Worm (Caenorhabditis elegans): ENCODE data around the gene Y116A8C.25.

DNA sequence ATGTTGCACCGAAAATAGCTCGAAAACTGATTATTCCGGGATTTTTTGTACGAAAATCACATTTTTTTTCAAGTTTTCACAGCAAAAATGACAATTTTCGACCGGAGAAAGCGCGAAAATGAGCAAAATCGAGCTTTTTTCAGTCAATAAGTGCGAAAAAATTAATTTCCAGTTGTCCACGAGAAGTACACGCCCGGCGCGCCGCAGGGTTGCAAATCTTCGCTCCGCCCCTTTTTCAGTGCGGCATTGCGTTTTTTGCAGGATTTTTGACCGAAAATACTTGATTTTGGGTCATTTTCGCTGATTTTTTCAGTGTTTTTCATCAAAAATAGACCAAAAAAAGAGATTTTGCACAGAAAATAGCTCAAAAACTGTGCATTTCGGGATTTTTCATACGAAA, 5.8 kb upstream of the Y116A8C.25 start:
- TF ChIP-seq alr-1 (tag; optimal IDR thresholded peaks at IDR 0.05) (no peak), mdl-1 (tag; optimal IDR thresholded peaks at IDR 0.05) (no peak), ZK546.5 (tag; optimal IDR thresholded peaks at IDR 0.05) (no peak), unc-39 (tag; optimal IDR thresholded peaks at IDR 0.05) (no peak), snpc-4 (tag; optimal IDR thresholded peaks at IDR 0.05) (no peak), nhr-237 (tag; optimal IDR thresholded peaks at IDR 0.05) (no peak), egl-27 (tag; optimal IDR thresholded peaks at IDR 0.05) (no peak), blmp-1 (tag; optimal IDR thresholded peaks at IDR 0.05; ENCODE audit: insufficient read depth) (no peak)

Measured in whole organism, L2 larva.